Worm (Caenorhabditis elegans) whole organism, late embryonic: Measurements from ENCODE around the gene C17H11.6.

Experiments used
- C08G9.2 ChIP-seq: sonication (generic microtip); optimal IDR thresholded peaks from 2 replicates; lab custom pipeline; 2016; ENCODE audit warnings: mild to moderate bottlenecking, missing genetic modification characterization, moderate library complexity, missing compliant biosample characterization
- K02D7.2 ChIP-seq: sonication (generic microtip); optimal IDR thresholded peaks from 2 replicates; lab custom pipeline; 2017; ENCODE audit warnings: mild to moderate bottlenecking, missing genetic modification characterization, missing compliant biosample characterization
- T23F11.4 ChIP-seq: fragments of 200-800 bp; sonication (Bioruptor generic); optimal IDR thresholded peaks from 2 replicates; lab custom pipeline; 2018; ENCODE audit warnings: mild to moderate bottlenecking, missing genetic modification characterization, missing compliant biosample characterization
- Y22D7AL.16 ChIP-seq: sonication (generic microtip); optimal IDR thresholded peaks from 2 replicates; lab custom pipeline; 2016; ENCODE audit warnings: missing genetic modification characterization, missing compliant biosample characterization
- ahr-1 ChIP-seq: sonication (generic microtip); optimal IDR thresholded peaks from 2 replicates; lab custom pipeline; 2016; ENCODE audit warnings: missing genetic modification characterization, missing compliant biosample characterization
- ama-1 ChIP-seq: fragments of 150-350 bp; optimal IDR thresholded peaks from 2 replicates; lab custom pipeline; 2014
- ceh-14 ChIP-seq: sonication (generic microtip); optimal IDR thresholded peaks from 2 replicates; lab custom pipeline; 2016; ENCODE audit warnings: missing genotype, missing genetic modification characterization, missing compliant biosample characterization
- ceh-18 ChIP-seq: sonication (generic microtip); optimal IDR thresholded peaks from 2 replicates; lab custom pipeline; 2016; ENCODE audit warnings: missing genetic modification characterization, missing compliant biosample characterization
- ceh-19 ChIP-seq: fragments of 200-800 bp; sonication (Bioruptor generic); optimal IDR thresholded peaks from 2 replicates; lab custom pipeline; 2018; ENCODE audit warnings: mild to moderate bottlenecking, missing genetic modification characterization, missing compliant biosample characterization
- ceh-2 ChIP-seq: sonication (generic microtip); optimal IDR thresholded peaks from 2 replicates; lab custom pipeline; 2016; ENCODE audit warnings: missing genotype, missing genetic modification characterization, missing compliant biosample characterization
- ceh-24 ChIP-seq: sonication (generic microtip); optimal IDR thresholded peaks from 2 replicates; lab custom pipeline; 2016; ENCODE audit warnings: mild to moderate bottlenecking, missing genetic modification characterization, missing compliant biosample characterization
- ceh-30 ChIP-seq: fragments of 150-350 bp; optimal IDR thresholded peaks from 2 replicates; lab custom pipeline; 2014; ENCODE audit warnings: missing biosample characterization, missing genetic modification characterization
- ceh-31 ChIP-seq: sonication (generic microtip); optimal IDR thresholded peaks from 2 replicates; lab custom pipeline; 2016; ENCODE audit warnings: missing genetic modification characterization, missing compliant biosample characterization
- ceh-34 ChIP-seq: sonication (generic microtip); optimal IDR thresholded peaks from 2 replicates; lab custom pipeline; 2016; ENCODE audit warnings: mild to moderate bottlenecking, missing genetic modification characterization, missing compliant biosample characterization
- ceh-45 ChIP-seq: fragments of 200-800 bp; sonication (Bioruptor generic); IDR thresholded peaks from 2 replicates; pipeline ENCODE4 v1.3.6; 2022; ENCODE audit warnings: missing genetic modification reagents, missing genetic modification characterization, missing compliant biosample characterization
- ceh-48 ChIP-seq: sonication (generic microtip); optimal IDR thresholded peaks from 2 replicates; lab custom pipeline; 2016; ENCODE audit warnings: missing genetic modification characterization, inconsistent platforms, missing compliant biosample characterization
- ceh-9 ChIP-seq: sonication (generic microtip); optimal IDR thresholded peaks from 2 replicates; lab custom pipeline; 2016; ENCODE audit warnings: mild to moderate bottlenecking, missing genetic modification characterization, inconsistent platforms, missing compliant biosample characterization
- dmd-4 ChIP-seq: sonication (generic microtip); optimal IDR thresholded peaks from 2 replicates; lab custom pipeline; 2016; ENCODE audit warnings: borderline replicate concordance, missing genetic modification characterization, missing compliant biosample characterization
- dve-1 ChIP-seq: sonication (generic microtip); optimal IDR thresholded peaks from 2 replicates; lab custom pipeline; 2017; ENCODE audit warnings: antibody characterized with exemption, mild to moderate bottlenecking, missing genetic modification characterization, missing compliant biosample characterization
- elt-2 ChIP-seq: sonication (generic microtip); optimal IDR thresholded peaks from 2 replicates; lab custom pipeline; 2016; ENCODE audit warnings: missing genetic modification reagents, missing genetic modification characterization, missing compliant biosample characterization
- elt-4 ChIP-seq: sonication (generic microtip); optimal IDR thresholded peaks from 2 replicates; lab custom pipeline; 2016; ENCODE audit warnings: missing genetic modification characterization, missing compliant biosample characterization
- eyg-1 ChIP-seq: sonication (generic microtip); optimal IDR thresholded peaks from 2 replicates; lab custom pipeline; 2016; ENCODE audit warnings: missing genotype, missing genetic modification characterization, missing compliant biosample characterization
- fkh-10 ChIP-seq: fragments of 150-350 bp; optimal IDR thresholded peaks from 2 replicates; lab custom pipeline; 2014; ENCODE audit warnings: missing biosample characterization, missing genetic modification reagents, missing genetic modification characterization
- fkh-6 ChIP-seq: sonication (generic microtip); optimal IDR thresholded peaks from 2 replicates; lab custom pipeline; 2016; ENCODE audit warnings: missing genetic modification characterization, missing compliant biosample characterization
- hlh-30 ChIP-seq: sonication (generic microtip); optimal IDR thresholded peaks from 2 replicates; lab custom pipeline; 2017; ENCODE audit warnings: antibody characterized with exemption, missing genetic modification characterization, missing compliant biosample characterization; ENCODE audit not compliant: insufficient read depth
- hlh-6 ChIP-seq: sonication (generic microtip); optimal IDR thresholded peaks from 2 replicates; lab custom pipeline; 2016; ENCODE audit warnings: missing genotype, missing genetic modification characterization, missing compliant biosample characterization
- hlh-8 ChIP-seq: sonication (generic microtip); optimal IDR thresholded peaks from 2 replicates; lab custom pipeline; 2016; ENCODE audit warnings: missing genotype, missing genetic modification characterization, missing compliant biosample characterization
- lin-11 ChIP-seq: fragments of 200-800 bp; sonication (Bioruptor generic); optimal IDR thresholded peaks from 2 replicates; lab custom pipeline; 2018; ENCODE audit warnings: mild to moderate bottlenecking, missing genetic modification characterization, missing compliant biosample characterization
- mec-3 ChIP-seq: sonication (generic microtip); optimal IDR thresholded peaks from 2 replicates; lab custom pipeline; 2016; ENCODE audit warnings: borderline replicate concordance, missing genetic modification characterization, missing compliant biosample characterization
- nfya-1 ChIP-seq: sonication (generic microtip); optimal IDR thresholded peaks from 2 replicates; lab custom pipeline; 2017; ENCODE audit warnings: missing genetic modification characterization, mild to moderate bottlenecking, missing compliant biosample characterization, antibody characterized with exemption, moderate library complexity
- odd-2 ChIP-seq: sonication (generic microtip); optimal IDR thresholded peaks from 2 replicates; lab custom pipeline; 2017; ENCODE audit warnings: antibody characterized with exemption, mild to moderate bottlenecking, missing genetic modification characterization, missing compliant biosample characterization
- pag-3 ChIP-seq: sonication (generic microtip); optimal IDR thresholded peaks from 2 replicates; lab custom pipeline; 2016; ENCODE audit warnings: missing compliant biosample characterization, missing genetic modification characterization, borderline replicate concordance
- pax-1 ChIP-seq: fragments of 150-350 bp; optimal IDR thresholded peaks from 2 replicates; lab custom pipeline; 2014; ENCODE audit warnings: missing biosample characterization, missing genetic modification characterization
- pha-2 ChIP-seq: sonication (generic microtip); optimal IDR thresholded peaks from 2 replicates; lab custom pipeline; 2017; ENCODE audit warnings: mild to moderate bottlenecking, missing genetic modification characterization, missing compliant biosample characterization
- pha-4 ChIP-seq: fragments of 150-350 bp; optimal IDR thresholded peaks from 2 replicates; lab custom pipeline; 2018; ENCODE audit warnings: missing biosample characterization, missing genetic modification reagents, missing genetic modification characterization
- pqm-1 ChIP-seq: sonication (generic microtip); optimal IDR thresholded peaks from 2 replicates; lab custom pipeline; 2016; ENCODE audit warnings: missing genetic modification characterization, missing compliant biosample characterization
- ref-2 ChIP-seq: sonication (generic microtip); optimal IDR thresholded peaks from 2 replicates; lab custom pipeline; 2016; ENCODE audit warnings: missing genetic modification characterization, missing compliant biosample characterization
- rnt-1 ChIP-seq: sonication (generic microtip); optimal IDR thresholded peaks from 2 replicates; lab custom pipeline; 2016; ENCODE audit warnings: missing genetic modification characterization, missing compliant biosample characterization
- sdc-2 ChIP-seq: sonication (generic microtip); optimal IDR thresholded peaks from 2 replicates; lab custom pipeline; 2016; ENCODE audit warnings: missing genotype, missing genetic modification characterization, missing compliant biosample characterization
- sox-2 ChIP-seq: fragments of 200-800 bp; sonication (Bioruptor generic); IDR thresholded peaks from 2 replicates; pipeline ENCODE4 v1.3.6; 2022; ENCODE audit warnings: missing genetic modification reagents, missing genetic modification characterization, missing compliant biosample characterization
- tbx-2 ChIP-seq: sonication (generic microtip); optimal IDR thresholded peaks from 2 replicates; lab custom pipeline; 2016; ENCODE audit warnings: missing genetic modification characterization, missing compliant biosample characterization
- tbx-7 ChIP-seq: sonication (generic microtip); optimal IDR thresholded peaks from 2 replicates; lab custom pipeline; 2016; ENCODE audit warnings: missing genotype, missing genetic modification characterization, missing compliant biosample characterization
- ttx-3 ChIP-seq: sonication (generic microtip); optimal IDR thresholded peaks from 2 replicates; lab custom pipeline; 2016; ENCODE audit warnings: missing genetic modification reagents, missing genetic modification characterization, missing compliant biosample characterization
- unc-3 ChIP-seq, 2 experiments: fragments of 200-800 bp in 1 of 2; sonication (Bioruptor generic) in 1 of 2; sonication (generic microtip) in 1 of 2; conservative IDR thresholded peaks in 1 of 2; optimal IDR thresholded peaks in 1 of 2; 2 replicates each; pipeline versions ENCODE4 v1.3.6 to Lab custom; 2016 to 2022; ENCODE audit warnings: missing compliant biosample characterization in 2 of 2, missing genetic modification characterization in 2 of 2, missing genetic modification reagents in 1 of 2
- unc-42 ChIP-seq: sonication (generic microtip); optimal IDR thresholded peaks from 2 replicates; lab custom pipeline; 2016; ENCODE audit warnings: missing genotype, missing genetic modification characterization, missing compliant biosample characterization
- unc-55 ChIP-seq: sonication (generic microtip); optimal IDR thresholded peaks from 2 replicates; lab custom pipeline; 2017; ENCODE audit warnings: missing biosample characterization, missing genetic modification reagents, missing genetic modification characterization
- zip-5 ChIP-seq: sonication (generic microtip); optimal IDR thresholded peaks from 2 replicates; lab custom pipeline; 2016; ENCODE audit warnings: missing genetic modification characterization, missing compliant biosample characterization
- ztf-16 ChIP-seq: sonication (generic microtip); optimal IDR thresholded peaks from 2 replicates; lab custom pipeline; 2017; ENCODE audit warnings: missing genetic modification characterization, missing compliant biosample characterization

Gene C17H11.6

ce11 chrX:8157132-8157531 is 46.5 kb downstream of the C17H11.6 start:
- TF ChIP-seq sdc-2 (peak; percentile 5), ceh-14 (no peak), pha-4 (tag; lab: Kevin White, UChicago) (no peak), ceh-30 (tag; lab: Kevin White, UChicago) (no peak), tbx-2 (peak; percentile 62), ceh-18 (tag; lab: Kevin White, UChicago) (peak; percentile 23), unc-42 (peak; percentile 23), nfya-1 (peak; percentile 47), ceh-31 (tag; lab: Kevin White, UChicago) (peak; percentile 56), unc-55 (GFP tag; lab: Kevin White, UChicago) (peak; percentile 28)

DNA sequence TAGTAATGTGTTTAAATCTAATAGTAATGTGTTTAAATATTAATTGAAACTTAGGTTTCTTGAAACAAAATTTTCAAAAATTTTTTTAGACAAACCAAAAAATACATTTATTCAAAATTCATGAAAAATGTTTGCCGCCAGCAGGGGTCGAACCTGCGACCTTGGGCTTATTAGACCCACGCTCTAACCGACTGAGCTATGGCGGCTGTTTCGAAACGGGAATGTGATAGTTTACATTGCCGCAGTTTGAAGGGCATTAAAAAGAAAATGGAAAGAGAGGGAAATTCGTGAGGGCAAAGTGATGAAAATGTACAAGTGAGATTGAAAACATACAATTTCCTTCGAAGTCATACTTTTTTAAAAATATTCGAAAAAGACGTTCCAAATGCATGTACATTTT is 47.1 kb downstream of the C17H11.6 start:
- TF ChIP-seq ceh-45 = 0 out of 2 replicates have a peak, but pooled peaks have one; percentile 17
- no peak for TF ChIP-seq mec-3 (tag; lab: Kevin White, UChicago)

DNA sequence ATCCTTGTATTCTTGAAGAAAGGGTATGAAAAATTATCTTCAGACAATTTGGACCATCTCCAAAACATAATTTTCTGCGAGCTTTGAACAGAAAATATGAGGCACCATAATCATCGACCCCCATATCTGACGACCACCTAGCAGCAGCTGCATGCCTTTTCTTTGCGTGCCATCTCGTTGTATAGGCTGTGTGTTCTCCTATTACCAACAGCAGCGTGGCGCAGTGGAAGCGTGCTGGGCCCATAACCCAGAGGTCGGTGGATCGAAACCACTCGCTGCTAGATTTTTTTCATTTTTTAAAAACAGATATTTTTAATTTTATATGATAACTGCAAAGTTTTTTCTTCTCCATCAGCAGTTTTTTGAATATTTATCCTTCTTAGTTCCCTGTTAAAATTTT is 47.6 kb downstream of the C17H11.6 start:
- TF ChIP-seq fkh-10 (GFP tag; lab: Kevin White, UChicago) (no peak), pqm-1 (no peak), ceh-31 (tag; lab: Kevin White, UChicago) (peak; percentile 72), C08G9.2 (tag; lab: Kevin White, UChicago) (peak; percentile 55), elt-2 (tag; lab: Kevin White, UChicago) (peak; percentile 92), ceh-34 (peak; percentile 74), pha-4 (tag; lab: Kevin White, UChicago) (no peak), tbx-7 (tag; lab: Kevin White, UChicago) (no peak), tbx-2 (peak; percentile 72), lin-11 (tag; lab: Kevin White, UChicago) (peak; percentile 84), unc-42 (no peak), ceh-48 (tag; lab: Kevin White, UChicago) (peak; percentile 61), eyg-1 (tag; lab: Kevin White, UChicago) (peak; percentile 69), ztf-16 (tag; lab: Kevin White, UChicago) (peak; percentile 12), rnt-1 (tag; lab: Kevin White, UChicago) (no peak), dmd-4 (tag; lab: Kevin White, UChicago) (peak; percentile 80), ceh-45 (peak; percentile 86), ceh-24 (tag; lab: Kevin White, UChicago) (peak; percentile 75), ttx-3 (tag; lab: Kevin White, UChicago) (peak; percentile 86), sox-2 (GFP tag; lab: Robert Waterston, UW) (peak; percentile 91), T23F11.4 (peak; percentile 86), ceh-9 (peak; percentile 76), ahr-1 (tag; lab: Kevin White, UChicago) (peak; percentile 7), hlh-6 (peak; percentile 81), ref-2 (tag; lab: Kevin White, UChicago) (peak; percentile 1), ceh-19 (peak; percentile 88), odd-2 (peak; percentile 61), pag-3 (no peak), ama-1 (lab: Kevin White, UChicago) (no peak), K02D7.2 (tag; lab: Kevin White, UChicago) (peak; percentile 73), hlh-8 (tag; lab: Kevin White, UChicago) (peak; percentile 27), unc-3 (GFP tag; conservative IDR thresholded peaks at IDR 0.05; lab: Robert Waterston, UW) (peak; percentile 89), unc-3 (tag; optimal IDR thresholded peaks at IDR 0.05; lab: Kevin White, UChicago) (peak; percentile 25), dve-1 (no peak), mec-3 (tag; lab: Kevin White, UChicago) (no peak), zip-5 (tag; lab: Kevin White, UChicago) (no peak), Y22D7AL.16 (tag; lab: Kevin White, UChicago) (peak; percentile 84), elt-4 (tag; lab: Kevin White, UChicago) (no peak), pax-1 (tag; lab: Kevin White, UChicago) (no peak), hlh-30 (tag; lab: Kevin White, UChicago) (no peak), pha-2 (tag; lab: Kevin White, UChicago) (peak; percentile 77), ceh-2 (tag; lab: Kevin White, UChicago) (peak; percentile 80), fkh-6 (peak; percentile 44)
